Worm (Caenorhabditis elegans) whole organism, late embryonic: Measurements from ENCODE around the gene F55E10.1.

Experiments
- K02D7.2 ChIP-seq: sonication (generic microtip); optimal IDR thresholded peaks from 2 replicates; lab custom pipeline; 2017; ENCODE audit warnings: mild to moderate bottlenecking, missing genetic modification characterization, missing compliant biosample characterization
- ceh-14 ChIP-seq: sonication (generic microtip); optimal IDR thresholded peaks from 2 replicates; lab custom pipeline; 2016; ENCODE audit warnings: missing genotype, missing genetic modification characterization, missing compliant biosample characterization
- hlh-6 ChIP-seq: sonication (generic microtip); optimal IDR thresholded peaks from 2 replicates; lab custom pipeline; 2016; ENCODE audit warnings: missing genotype, missing genetic modification characterization, missing compliant biosample characterization
- nhr-11 ChIP-seq: fragments of 150-350 bp; optimal IDR thresholded peaks from 2 replicates; lab custom pipeline; 2014; ENCODE audit warnings: missing biosample characterization, missing genetic modification characterization
- npax-4 ChIP-seq: sonication (generic microtip); optimal IDR thresholded peaks from 2 replicates; lab custom pipeline; 2016; ENCODE audit warnings: missing genetic modification characterization, missing compliant biosample characterization
- sdc-2 ChIP-seq: sonication (generic microtip); optimal IDR thresholded peaks from 2 replicates; lab custom pipeline; 2016; ENCODE audit warnings: missing genotype, missing genetic modification characterization, missing compliant biosample characterization

- TF ChIP-seq ceh-14 (tag; lab: Kevin White, UChicago) (no peak), K02D7.2 (tag; lab: Kevin White, UChicago) (no peak), npax-4 (tag; lab: Kevin White, UChicago) (no peak), nhr-11 (tag; lab: Kevin White, UChicago) (no peak), hlh-6 (tag; lab: Kevin White, UChicago) (no peak), sdc-2 (tag; lab: Kevin White, UChicago) (no peak)
These were observed 36.5 kb downstream of the F55E10.1 start, which contains the start of gene tbc-18 for ce11 chrX:8378312-8378711.
